Worm (Caenorhabditis elegans) whole organism, L4 larva: ENCODE results near the gene T04F3.1.

Experiments used
- aly-2 ChIP-seq: sonication (generic microtip); optimal IDR thresholded peaks from 2 replicates; lab custom pipeline; 2018; ENCODE audit warnings: missing biosample characterization, missing genetic modification characterization
- dpl-1 ChIP-seq: fragments of 150-350 bp; optimal IDR thresholded peaks from 2 replicates; lab custom pipeline; 2014; ENCODE audit warnings: missing biosample characterization, missing genetic modification reagents, missing genetic modification characterization
- lin-13 ChIP-seq: fragments of 150-350 bp; optimal IDR thresholded peaks from 2 replicates; lab custom pipeline; 2014; ENCODE audit warnings: missing biosample characterization, missing genetic modification reagents, missing genetic modification characterization
- lin-39 ChIP-seq: fragments of 150-350 bp; optimal IDR thresholded peaks from 2 replicates; lab custom pipeline; 2014; ENCODE audit warnings: missing biosample characterization, missing genetic modification reagents, missing genetic modification characterization
- lir-3 ChIP-seq: sonication (generic microtip); optimal IDR thresholded peaks from 2 replicates; lab custom pipeline; 2016; ENCODE audit warnings: mild to moderate bottlenecking, missing genetic modification characterization, missing compliant biosample characterization
- nhr-11 ChIP-seq: fragments of 150-350 bp; optimal IDR thresholded peaks from 2 replicates; lab custom pipeline; 2014; ENCODE audit warnings: missing biosample characterization, missing genetic modification characterization
- nhr-25 ChIP-seq: sonication (generic microtip); optimal IDR thresholded peaks from 2 replicates; lab custom pipeline; 2017; ENCODE audit warnings: missing genetic modification characterization, mild to moderate bottlenecking, missing compliant biosample characterization, antibody characterized with exemption, moderate library complexity, borderline replicate concordance; ENCODE audit not compliant: insufficient read depth
- pqm-1 ChIP-seq: sonication (generic microtip); optimal IDR thresholded peaks from 2 replicates; lab custom pipeline; 2017; ENCODE audit warnings: missing biosample characterization, missing genetic modification characterization
- snpc-4 ChIP-seq: fragments of 150-350 bp; optimal IDR thresholded peaks from 2 replicates; lab custom pipeline; 2014; ENCODE audit warnings: missing biosample characterization, missing genetic modification characterization
- unc-130 ChIP-seq: sonication (generic microtip); optimal IDR thresholded peaks from 2 replicates; lab custom pipeline; 2016; ENCODE audit warnings: missing genetic modification reagents, missing genetic modification characterization, missing compliant biosample characterization
- zfp-2 ChIP-seq: sonication (generic microtip); optimal IDR thresholded peaks from 2 replicates; lab custom pipeline; 2016; ENCODE audit warnings: mild to moderate bottlenecking, missing genetic modification characterization, missing compliant biosample characterization
- zip-2 ChIP-seq: fragments of 150-350 bp; optimal IDR thresholded peaks from 2 replicates; lab custom pipeline; 2014; ENCODE audit warnings: missing biosample characterization, missing genetic modification characterization

- TF ChIP-seq nhr-25 (no peak), aly-2 (tag; lab: Kevin White, UChicago) (no peak), lin-39 (no peak), dpl-1 (no peak), unc-130 (GFP tag; lab: Kevin White, UChicago) (no peak), nhr-11 (tag; lab: Kevin White, UChicago) (no peak), zfp-2 (tag; lab: Kevin White, UChicago) (no peak), zip-2 (tag; lab: Kevin White, UChicago) (no peak), snpc-4 (tag; lab: Kevin White, UChicago) (no peak), lin-13 (GFP tag; lab: Kevin White, UChicago) (no peak), lir-3 (tag; lab: Kevin White, UChicago) (no peak), pqm-1 (tag; lab: Kevin White, UChicago) (no peak)
Observed at ce11 chrV:11787258-11787657, 47.4 kb downstream of the T04F3.1 start, which contains the start of gene F55A11.7.
